Worm (Caenorhabditis elegans) whole organism, L3 larva: ENCODE measurements around the gene cyp-33C1.

Source experiments
- R02D3.7 ChIP-seq: fragments of 150-350 bp; optimal IDR thresholded peaks from 2 replicates; lab custom pipeline; 2014; ENCODE audit warnings: missing biosample characterization, missing genetic modification characterization
- daf-12 ChIP-seq: fragments of 150-350 bp; optimal IDR thresholded peaks from 2 replicates; lab custom pipeline; 2014; ENCODE audit warnings: missing biosample characterization, missing genetic modification reagents, missing genetic modification characterization
- egl-27 ChIP-seq: sonication (generic microtip); optimal IDR thresholded peaks from 4 replicates; lab custom pipeline; 2017; ENCODE audit warnings: missing biosample characterization, missing genetic modification reagents, missing genetic modification characterization
- fkh-10 ChIP-seq: sonication (generic microtip); optimal IDR thresholded peaks from 2 replicates; lab custom pipeline; 2017; ENCODE audit warnings: missing biosample characterization, missing genetic modification reagents, missing genetic modification characterization
- jun-1 ChIP-seq: fragments of 150-350 bp; optimal IDR thresholded peaks from 2 replicates; lab custom pipeline; 2014; ENCODE audit warnings: missing biosample characterization, missing genetic modification reagents, missing genetic modification characterization
- mdl-1 ChIP-seq: fragments of 150-350 bp; optimal IDR thresholded peaks from 2 replicates; lab custom pipeline; 2014; ENCODE audit warnings: missing biosample characterization, missing genetic modification characterization
- nfya-1 ChIP-seq: sonication (generic microtip); optimal IDR thresholded peaks from 2 replicates; lab custom pipeline; 2017; ENCODE audit warnings: missing genetic modification characterization, mild to moderate bottlenecking, missing compliant biosample characterization, antibody characterized with exemption, moderate library complexity; ENCODE audit not compliant: insufficient read depth
- nhr-67 ChIP-seq: fragments of 150-350 bp; optimal IDR thresholded peaks from 2 replicates; lab custom pipeline; 2014; ENCODE audit warnings: missing biosample characterization, missing genetic modification characterization
- nhr-76 ChIP-seq: fragments of 150-350 bp; sonication (generic microtip); optimal IDR thresholded peaks from 5 replicates; lab custom pipeline; 2014; ENCODE audit warnings: missing biosample characterization, missing genetic modification characterization
- sea-2 ChIP-seq: fragments of 150-350 bp; sonication (generic microtip); optimal IDR thresholded peaks from 4 replicates; lab custom pipeline; 2014; ENCODE audit warnings: missing biosample characterization, missing genetic modification reagents, missing genetic modification characterization
- snpc-4 ChIP-seq: fragments of 150-350 bp; optimal IDR thresholded peaks from 2 replicates; lab custom pipeline; 2014; ENCODE audit warnings: missing biosample characterization, missing genetic modification characterization
- unc-39 ChIP-seq: sonication (generic microtip); optimal IDR thresholded peaks from 4 replicates; lab custom pipeline; 2017; ENCODE audit warnings: missing biosample characterization, missing genetic modification characterization

- TF ChIP-seq nfya-1 (tag; lab: Kevin White, UChicago) = no peak
- TF ChIP-seq egl-27 (tag; lab: Kevin White, UChicago) = no peak
- TF ChIP-seq fkh-10 (GFP tag; lab: Kevin White, UChicago) = no peak
- TF ChIP-seq unc-39 (tag; lab: Kevin White, UChicago) = no peak
- TF ChIP-seq mdl-1 (tag; lab: Kevin White, UChicago) = no peak
- TF ChIP-seq nhr-67 (tag; lab: Kevin White, UChicago) = no peak
- no peak for TF ChIP-seq snpc-4 (tag; lab: Kevin White, UChicago)
- no peak for TF ChIP-seq sea-2
- TF ChIP-seq R02D3.7 = no peak
- TF ChIP-seq nhr-76 (tag; lab: Kevin White, UChicago) = no peak
- no peak for TF ChIP-seq jun-1 (tag; lab: Kevin White, UChicago)
- TF ChIP-seq daf-12 = no peak
Observed at ce11 chrV:2177307-2177764, 2.0 kb upstream of the cyp-33C1 start, which contains the start of gene srbc-17.
